Fruit fly (Drosophila melanogaster) whole organism, adult: ENCODE data around the gene soti.

Experiments used
- CG11617 ChIP-seq: fragments of 200-800 bp; sonication (Bioruptor generic); optimal IDR thresholded peaks from 2 replicates; lab custom pipeline; 2017; ENCODE audit warnings: mild to moderate bottlenecking, missing biosample characterization, missing genetic modification reagents, missing genetic modification characterization
- CG12768 ChIP-seq: fragments of 200-800 bp; sonication (Bioruptor generic); optimal IDR thresholded peaks from 2 replicates; lab custom pipeline; 2017; ENCODE audit warnings: missing biosample characterization, missing genetic modification characterization, mild to moderate bottlenecking, moderate library complexity, missing genetic modification reagents
- CG14711 ChIP-seq: fragments of 200-800 bp; sonication (Bioruptor generic); optimal IDR thresholded peaks from 2 replicates; lab custom pipeline; 2018; ENCODE audit warnings: missing biosample characterization, mild to moderate bottlenecking, missing genetic modification characterization, moderate library complexity
- CG1620 ChIP-seq: fragments of 200-800 bp; sonication (Bioruptor generic); optimal IDR thresholded peaks from 2 replicates; lab custom pipeline; 2016; ENCODE audit warnings: missing biosample characterization, missing genetic modification characterization
- CG33017 ChIP-seq: fragments of 200-800 bp; sonication (Bioruptor generic); optimal IDR thresholded peaks from 2 replicates; lab custom pipeline; 2018; ENCODE audit warnings: missing biosample characterization, mild to moderate bottlenecking, missing genetic modification characterization, moderate library complexity
- CG5204 ChIP-seq: fragments of 200-800 bp; sonication (Bioruptor generic); optimal IDR thresholded peaks from 2 replicates; lab custom pipeline; 2016; ENCODE audit warnings: missing biosample characterization, missing genetic modification characterization
- CG7045 ChIP-seq: fragments of 200-800 bp; sonication (Bioruptor generic); optimal IDR thresholded peaks from 2 replicates; lab custom pipeline; 2017; ENCODE audit warnings: missing biosample characterization, mild to moderate bottlenecking, missing genetic modification characterization
- CG7101 ChIP-seq: fragments of 200-800 bp; sonication (Bioruptor generic); optimal IDR thresholded peaks from 2 replicates; lab custom pipeline; 2018; ENCODE audit warnings: missing biosample characterization, mild to moderate bottlenecking, missing genetic modification characterization, moderate library complexity
- Clk ChIP-seq: fragments of 200-800 bp; sonication (Bioruptor generic); optimal IDR thresholded peaks from 2 replicates; lab custom pipeline; 2017; ENCODE audit warnings: missing biosample characterization, missing genetic modification characterization
- Crg-1 ChIP-seq: fragments of 200-800 bp; sonication (Bioruptor generic); optimal IDR thresholded peaks from 2 replicates; lab custom pipeline; 2016; ENCODE audit warnings: missing biosample characterization, missing genetic modification characterization
- Hr96 ChIP-seq: fragments of 200-800 bp; sonication (Bioruptor generic); optimal IDR thresholded peaks from 2 replicates; lab custom pipeline; 2016; ENCODE audit warnings: missing biosample characterization, missing genetic modification characterization
- Mnt ChIP-seq: fragments of 200-800 bp; sonication (Bioruptor generic); optimal IDR thresholded peaks from 2 replicates; lab custom pipeline; 2016; ENCODE audit warnings: missing biosample characterization, mild to moderate bottlenecking, missing genetic modification characterization
- bab1 ChIP-seq: fragments of 200-800 bp; sonication (Bioruptor generic); optimal IDR thresholded peaks from 3 replicates; lab custom pipeline; 2019; ENCODE audit warnings: missing biosample characterization, mild to moderate bottlenecking, missing genetic modification characterization, moderate library complexity
- cic ChIP-seq: fragments of 200-800 bp; sonication (Bioruptor generic); optimal IDR thresholded peaks from 2 replicates; lab custom pipeline; 2017; ENCODE audit warnings: missing biosample characterization, mild to moderate bottlenecking, missing genetic modification characterization, moderate library complexity
- cnc ChIP-seq, 2 experiments: fragments of >200 bp; optimal IDR thresholded peaks; 2 replicates each; lab custom pipeline; 2017
- kay ChIP-seq: fragments of 200-800 bp; sonication (Bioruptor generic); peaks from one replicate; lab custom pipeline; 2016; ENCODE audit warnings: missing biosample characterization, missing genetic modification characterization, borderline replicate concordance
- ovo ChIP-seq: fragments of 200-800 bp; sonication (Bioruptor generic); optimal IDR thresholded peaks from 2 replicates; lab custom pipeline; 2016; ENCODE audit warnings: missing biosample characterization, missing genetic modification characterization
- pad ChIP-seq: fragments of 200-800 bp; sonication (Bioruptor generic); optimal IDR thresholded peaks from 3 replicates; lab custom pipeline; 2017; ENCODE audit warnings: missing biosample characterization, missing genetic modification characterization, mild to moderate bottlenecking, moderate library complexity, missing genetic modification reagents
- tj ChIP-seq: fragments of 200-800 bp; sonication (Bioruptor generic); optimal IDR thresholded peaks from 3 replicates; lab custom pipeline; 2017; ENCODE audit warnings: missing biosample characterization, mild to moderate bottlenecking, missing genetic modification characterization, moderate library complexity
- toe ChIP-seq: fragments of 200-800 bp; sonication (Bioruptor generic); optimal IDR thresholded peaks from 2 replicates; lab custom pipeline; 2016; ENCODE audit warnings: missing biosample characterization, missing genetic modification characterization

Gene soti

DNA sequence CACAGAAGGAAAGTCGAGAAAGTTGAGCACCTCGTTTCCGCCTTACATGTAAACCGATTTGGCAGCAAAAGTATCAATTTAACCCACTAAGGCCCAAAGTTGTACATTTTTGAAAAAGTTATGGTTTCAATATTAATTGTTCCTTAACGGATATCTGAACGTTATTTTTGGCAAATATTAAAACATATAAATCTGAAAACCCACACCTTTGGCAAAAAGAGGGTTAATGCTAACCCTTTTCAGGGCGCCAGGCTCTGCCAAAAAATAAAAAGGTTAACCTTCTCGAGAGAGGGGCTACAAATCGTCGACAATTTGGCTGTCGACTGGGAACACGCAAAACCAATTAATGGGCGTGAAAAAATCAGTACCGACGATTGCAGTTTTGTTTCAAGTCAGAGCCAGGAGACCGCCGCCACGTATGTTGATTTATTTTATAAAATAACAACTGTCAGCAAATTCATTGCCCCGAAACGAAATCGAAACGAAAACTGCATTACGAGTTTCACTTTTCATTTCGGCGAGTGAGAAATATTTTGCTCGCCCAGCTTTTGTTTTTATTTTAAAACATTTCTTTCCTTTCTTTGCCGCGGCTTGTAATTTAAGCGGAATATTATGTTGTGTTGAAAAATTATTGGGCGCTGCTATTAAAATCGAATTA is 38.0 kb upstream of the soti start:
- no peak for TF ChIP-seq Mnt (GFP tag; lab: Kevin White, UChicago)
- TF ChIP-seq CG5204 (GFP tag; lab: Kevin White, UChicago): no peak
- TF ChIP-seq cic (GFP tag; lab: Kevin White, UChicago): no peak
- peak; percentile 81 for TF ChIP-seq tj

DNA sequence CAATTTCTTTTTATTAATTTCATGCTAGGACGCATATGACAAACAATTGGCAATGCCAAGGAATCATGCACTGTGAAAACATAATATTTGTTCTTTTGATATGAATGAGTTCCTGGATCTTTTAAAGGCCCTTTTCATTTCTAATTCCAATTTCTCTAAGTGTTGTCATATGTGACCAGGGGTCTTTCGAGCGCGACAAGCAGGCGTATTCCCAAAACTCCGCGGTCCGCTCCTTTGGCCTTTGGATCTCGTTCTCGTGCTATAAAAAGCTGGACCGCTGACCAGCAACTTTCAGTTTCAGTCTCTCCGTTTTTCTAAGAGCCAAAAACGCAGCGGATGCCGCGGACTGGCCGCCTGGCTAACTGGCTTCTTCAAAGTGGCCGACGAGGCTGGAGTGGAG is 36.8 kb upstream of the soti start, which contains the start of gene natalisin:
Gene natalisin, plus strand, starts transcription at position 301 of the 400 bp plus-strand sequence.
- TF ChIP-seq CG12768: no peak
- TF ChIP-seq Hr96: no peak
- TF ChIP-seq ovo: no peak
- no peak for TF ChIP-seq Mnt (GFP tag; lab: Kevin White, UChicago)
- TF ChIP-seq pad (GFP tag; lab: Kevin White, UChicago): no peak
- no peak for TF ChIP-seq toe

dm6 chr3R:14415679-14416078 is 34.2 kb upstream of the soti start:
- TF ChIP-seq Clk (GFP tag; lab: Kevin White, UChicago): no peak
- TF ChIP-seq bab1: no peak
- no peak for TF ChIP-seq toe
- TF ChIP-seq CG7101: no peak
- TF ChIP-seq ovo: no peak
- TF ChIP-seq CG7045 (GFP tag; lab: Kevin White, UChicago): no peak
- TF ChIP-seq tj: no peak
- no peak for TF ChIP-seq CG5204 (GFP tag; lab: Kevin White, UChicago)
- no peak for TF ChIP-seq cic (GFP tag; lab: Kevin White, UChicago)
- no peak for TF ChIP-seq CG33017 (tag; lab: Kevin White, UChicago)
- TF ChIP-seq CG11617 (GFP tag; lab: Kevin White, UChicago): no peak
- TF ChIP-seq CG1620 (GFP tag; lab: Kevin White, UChicago): no peak
- TF ChIP-seq kay (GFP tag; lab: Kevin White, UChicago): no peak
- TF ChIP-seq CG12768: no peak
- no peak for TF ChIP-seq Crg-1 (GFP tag; lab: Kevin White, UChicago)
- TF ChIP-seq Hr96: no peak
- TF ChIP-seq pad (GFP tag; lab: Kevin White, UChicago): no peak

DNA sequence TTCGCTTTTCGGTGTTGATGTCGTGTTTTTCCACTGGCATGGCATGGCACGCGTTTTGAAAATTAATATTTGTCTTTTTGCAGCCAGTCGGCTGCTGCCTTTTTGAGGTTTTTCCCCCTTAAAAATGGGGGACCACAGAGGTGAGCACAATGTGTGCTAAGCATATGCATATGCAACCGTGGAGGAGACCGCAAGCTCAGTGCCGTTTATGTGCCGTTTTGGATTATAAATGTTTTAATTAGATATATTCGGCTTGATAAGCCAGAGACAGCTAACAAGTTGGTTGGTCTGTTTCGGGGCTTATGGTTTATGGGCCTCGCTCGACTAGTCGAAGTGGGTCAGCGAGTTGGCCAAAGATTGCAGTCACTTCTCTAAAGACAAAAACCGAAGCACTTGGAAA is 33.4 kb upstream of the soti start:
- no peak for TF ChIP-seq Crg-1 (GFP tag; lab: Kevin White, UChicago)

dm6 chr3R:14414318-14414717 is 32.8 kb upstream of the soti start:
- TF ChIP-seq cic (GFP tag; lab: Kevin White, UChicago) (no peak), Clk (GFP tag; lab: Kevin White, UChicago) (no peak), CG7101 (no peak), CG7045 (GFP tag; lab: Kevin White, UChicago) (no peak), Hr96 (no peak), CG1620 (GFP tag; lab: Kevin White, UChicago) (no peak), tj (no peak), Mnt (GFP tag; lab: Kevin White, UChicago) (no peak), toe (no peak), CG14711 (no peak), kay (GFP tag; lab: Kevin White, UChicago) (no peak), CG5204 (GFP tag; lab: Kevin White, UChicago) (no peak), Crg-1 (GFP tag; lab: Kevin White, UChicago) (no peak)

- TF ChIP-seq CG33017 (tag; lab: Kevin White, UChicago) (no peak), pad (GFP tag; lab: Kevin White, UChicago) (no peak), Clk (GFP tag; lab: Kevin White, UChicago) (no peak), kay (GFP tag; lab: Kevin White, UChicago) (no peak), CG7101 (no peak), CG5204 (GFP tag; lab: Kevin White, UChicago) (no peak), Hr96 (no peak), CG14711 (no peak), cic (GFP tag; lab: Kevin White, UChicago) (no peak), CG7045 (GFP tag; lab: Kevin White, UChicago) (no peak), CG12768 (no peak), bab1 (no peak), cnc (optimal IDR thresholded peaks at IDR 0.05; lab: Kevin White, UChicago) (no peak), CG1620 (GFP tag; lab: Kevin White, UChicago) (no peak), CG11617 (GFP tag; lab: Kevin White, UChicago) (no peak), tj (no peak), Crg-1 (GFP tag; lab: Kevin White, UChicago) (no peak), Mnt (GFP tag; lab: Kevin White, UChicago) (no peak)
Observed at dm6 chr3R:14413406-14414043, 32.0 kb upstream of the soti start.

dm6 chr3R:14410396-14410795 is 28.9 kb upstream of the soti start:
- TF ChIP-seq CG1620 (GFP tag; lab: Kevin White, UChicago) (no peak), Clk (GFP tag; lab: Kevin White, UChicago) (no peak), Hr96 (no peak), CG14711 (no peak), Crg-1 (GFP tag; lab: Kevin White, UChicago) (no peak), CG12768 (no peak), cnc (optimal IDR thresholded peaks at IDR 0.05; lab: Kevin White, UChicago) (no peak), pad (GFP tag; lab: Kevin White, UChicago) (no peak), CG7045 (GFP tag; lab: Kevin White, UChicago) (no peak), ovo (no peak), bab1 (no peak), kay (GFP tag; lab: Kevin White, UChicago) (no peak), CG7101 (no peak), CG11617 (GFP tag; lab: Kevin White, UChicago) (no peak), Mnt (GFP tag; lab: Kevin White, UChicago) (no peak)
